Fruit fly (Drosophila melanogaster) whole organism, embryonic: ENCODE measurements around the gene TTLL6B.

ENCODE experiments used
- ATbp ChIP-seq: fragments of 200-800 bp; sonication (Bioruptor generic); optimal IDR thresholded peaks from 2 replicates; lab custom pipeline; 2017; ENCODE audit warnings: missing biosample characterization, mild to moderate bottlenecking, missing genetic modification characterization, missing genetic modification reagents
- Ada2b ChIP-seq: fragments of 200-800 bp; sonication (Bioruptor generic); IDR thresholded peaks from 2 replicates; pipeline ENCODE4 v1.3.6; 2022; ENCODE audit warnings: missing biosample characterization, missing genetic modification characterization
- Aef1 ChIP-seq: fragments of 200-800 bp; sonication (Bioruptor generic); IDR thresholded peaks from 3 replicates; pipeline ENCODE4 v1.3.6; 2022; ENCODE audit warnings: missing biosample characterization, missing genetic modification characterization
- Atf6 ChIP-seq: fragments of 200-800 bp; sonication (Bioruptor generic); IDR thresholded peaks from 2 replicates; pipeline ENCODE4 v1.3.6; 2022; ENCODE audit warnings: missing biosample characterization, missing genetic modification characterization
- Bgb ChIP-seq: fragments of 200-800 bp; sonication (Bioruptor generic); IDR thresholded peaks from 2 replicates; pipeline ENCODE4 v1.3.6; 2022; ENCODE audit warnings: missing biosample characterization, missing genetic modification characterization; ENCODE audit not compliant: partially characterized antibody
- C15 ChIP-seq: fragments of 200-800 bp; sonication (Bioruptor generic); IDR thresholded peaks from 3 replicates; pipeline ENCODE4 v1.3.6; 2022; ENCODE audit warnings: missing biosample characterization, missing genetic modification characterization
- CG10147 ChIP-seq: fragments of 200-800 bp; sonication (Bioruptor generic); optimal IDR thresholded peaks from 2 replicates; lab custom pipeline; 2019; ENCODE audit warnings: missing biosample characterization, mild to moderate bottlenecking, missing genetic modification characterization, moderate library complexity
- CG10267 ChIP-seq: fragments of 200-800 bp; sonication (Bioruptor generic); optimal IDR thresholded peaks from 2 replicates; lab custom pipeline; 2018; ENCODE audit warnings: missing biosample characterization, mild to moderate bottlenecking, missing genetic modification characterization, moderate library complexity
- CG11093 ChIP-seq: fragments of 200-800 bp; sonication (Bioruptor generic); IDR thresholded peaks from 3 replicates; pipeline ENCODE4 v1.3.6; 2022; ENCODE audit warnings: missing biosample characterization, missing genetic modification characterization
- CG11247 ChIP-seq: fragments of 200-800 bp; sonication (Bioruptor generic); IDR thresholded peaks from 2 replicates; pipeline ENCODE4 v1.3.6; 2022; ENCODE audit warnings: missing biosample characterization, missing genetic modification characterization
- CG12744 ChIP-seq: fragments of 200-800 bp; sonication (Bioruptor generic); optimal IDR thresholded peaks from 2 replicates; lab custom pipeline; 2016; ENCODE audit warnings: missing biosample characterization, missing genetic modification characterization
- CG15011 ChIP-seq: fragments of 200-800 bp; sonication (Bioruptor generic); optimal IDR thresholded peaks from 3 replicates; lab custom pipeline; 2018; ENCODE audit warnings: missing biosample characterization, mild to moderate bottlenecking, missing genetic modification characterization
- CG15073 ChIP-seq: fragments of 200-800 bp; sonication (Bioruptor generic); optimal IDR thresholded peaks from 2 replicates; lab custom pipeline; 2016; ENCODE audit warnings: missing biosample characterization, missing genetic modification characterization
- CG18011 ChIP-seq: fragments of 200-800 bp; sonication (Bioruptor generic); optimal IDR thresholded peaks from 2 replicates; lab custom pipeline; 2017; ENCODE audit warnings: missing biosample characterization, missing genetic modification characterization, mild to moderate bottlenecking, moderate library complexity, missing genotype
- CG34422 ChIP-seq: fragments of 200-800 bp; sonication (Bioruptor generic); IDR thresholded peaks from 3 replicates; pipeline ENCODE4 v1.3.6; 2022; ENCODE audit warnings: missing biosample characterization, missing genetic modification characterization
- CG4360 ChIP-seq: fragments of 200-800 bp; sonication (Bioruptor generic); IDR thresholded peaks from 2 replicates; pipeline ENCODE4 v1.3.6; 2022; ENCODE audit warnings: missing biosample characterization, missing genetic modification characterization
- CG4730 ChIP-seq: fragments of 200-800 bp; sonication (Bioruptor generic); IDR thresholded peaks from 2 replicates; pipeline ENCODE4 v1.3.6; 2022; ENCODE audit warnings: missing biosample characterization, missing genetic modification characterization
- CG6272 ChIP-seq: fragments of 200-800 bp; sonication (Bioruptor generic); IDR thresholded peaks from 2 replicates; pipeline ENCODE4 v1.3.6; 2022; ENCODE audit warnings: missing biosample characterization, missing genetic modification characterization
- CG6765 ChIP-seq: fragments of 200-800 bp; sonication (Bioruptor generic); optimal IDR thresholded peaks from 3 replicates; lab custom pipeline; 2017; ENCODE audit warnings: missing biosample characterization, mild to moderate bottlenecking, missing genetic modification characterization
- CG7357 ChIP-seq: fragments of 200-800 bp; sonication (Bioruptor generic); IDR thresholded peaks from 3 replicates; pipeline ENCODE4 v1.3.6; 2022; ENCODE audit warnings: missing biosample characterization, missing genetic modification characterization
- CG7745 ChIP-seq: fragments of 200-800 bp; sonication (Bioruptor generic); optimal IDR thresholded peaks from 2 replicates; lab custom pipeline; 2018; ENCODE audit warnings: missing biosample characterization, mild to moderate bottlenecking, missing genetic modification characterization, moderate library complexity
- CG7839 ChIP-seq: fragments of 200-800 bp; sonication (Bioruptor generic); optimal IDR thresholded peaks from 3 replicates; lab custom pipeline; 2018; ENCODE audit warnings: missing biosample characterization, mild to moderate bottlenecking, missing genetic modification characterization, moderate library complexity
- Camta ChIP-seq: fragments of 200-800 bp; sonication (Bioruptor generic); optimal IDR thresholded peaks from 2 replicates; lab custom pipeline; 2016; ENCODE audit warnings: missing biosample characterization, missing genetic modification characterization
- D19B ChIP-seq: fragments of 200-800 bp; sonication (Bioruptor generic); optimal IDR thresholded peaks from 2 replicates; lab custom pipeline; 2017; ENCODE audit warnings: missing biosample characterization, mild to moderate bottlenecking, missing genetic modification characterization
- Deaf1 ChIP-seq: fragments of 200-800 bp; optimal IDR thresholded peaks from 3 replicates; lab custom pipeline; 2019; ENCODE audit warnings: missing biosample characterization, mild to moderate bottlenecking, missing genetic modification characterization, moderate library complexity
- Dek ChIP-seq: fragments of 200-800 bp; sonication (Bioruptor generic); optimal IDR thresholded peaks from 3 replicates; lab custom pipeline; 2019; ENCODE audit warnings: missing biosample characterization, mild to moderate bottlenecking, missing genetic modification characterization, moderate library complexity
- E2f2 ChIP-seq: fragments of 200-800 bp; sonication (Bioruptor generic); IDR thresholded peaks from 2 replicates; pipeline ENCODE4 v1.3.6; 2022; ENCODE audit warnings: missing biosample characterization, missing genetic modification characterization
- HLH54F ChIP-seq: fragments of 200-800 bp; sonication (Bioruptor generic); optimal IDR thresholded peaks from 3 replicates; lab custom pipeline; 2016; ENCODE audit warnings: missing biosample characterization, missing genetic modification characterization
- MTF-1 ChIP-seq: fragments of 200-800 bp; sonication (Bioruptor generic); optimal IDR thresholded peaks from 2 replicates; lab custom pipeline; 2018; ENCODE audit warnings: missing biosample characterization, mild to moderate bottlenecking, missing genetic modification characterization, borderline replicate concordance
- Mrtf ChIP-seq: fragments of 200-800 bp; sonication (Bioruptor generic); IDR thresholded peaks from 3 replicates; pipeline ENCODE4 v1.3.6; 2022; ENCODE audit warnings: missing biosample characterization, missing genetic modification characterization
- Rfx ChIP-seq: fragments of 200-800 bp; sonication (Bioruptor generic); IDR thresholded peaks from 2 replicates; pipeline ENCODE4 v1.3.6; 2022; ENCODE audit warnings: missing biosample characterization, missing genetic modification characterization
- Rx ChIP-seq: fragments of 200-800 bp; sonication (Bioruptor generic); IDR thresholded peaks from 2 replicates; pipeline ENCODE4 v1.3.6; 2022; ENCODE audit warnings: missing biosample characterization, missing genetic modification characterization
- Six4 ChIP-seq: fragments of 200-800 bp; sonication (Bioruptor generic); optimal IDR thresholded peaks from 2 replicates; lab custom pipeline; 2016; ENCODE audit warnings: missing biosample characterization, missing genetic modification characterization
- Sry-δ ChIP-seq: fragments of 200-800 bp; sonication (Bioruptor generic); optimal IDR thresholded peaks from 2 replicates; lab custom pipeline; 2016; ENCODE audit warnings: missing biosample characterization, missing genetic modification characterization
- Tbp ChIP-seq: fragments of >200 bp; optimal IDR thresholded peaks from 2 replicates; lab custom pipeline; 2018; ENCODE audit warnings: missing biosample characterization, missing genetic modification characterization
- Usf ChIP-seq: fragments of 200-800 bp; sonication (Bioruptor generic); optimal IDR thresholded peaks from 2 replicates; lab custom pipeline; 2017; ENCODE audit warnings: missing genotype, missing biosample characterization, missing genetic modification characterization
- Vsx1 ChIP-seq: fragments of 200-800 bp; sonication (Bioruptor generic); optimal IDR thresholded peaks from 2 replicates; lab custom pipeline; 2017; ENCODE audit warnings: missing biosample characterization, mild to moderate bottlenecking, missing genetic modification characterization, missing genetic modification reagents
- ci ChIP-seq: fragments of 200-800 bp; sonication (Bioruptor generic); IDR thresholded peaks from 3 replicates; pipeline ENCODE4 v1.3.6; 2022; ENCODE audit warnings: missing biosample characterization, missing genetic modification characterization
- da ChIP-seq: fragments of 200-800 bp; sonication (Bioruptor generic); optimal IDR thresholded peaks from 2 replicates; lab custom pipeline; 2016; ENCODE audit warnings: missing biosample characterization, missing genetic modification characterization
- dm ChIP-seq: fragments of 200-800 bp; sonication (Bioruptor generic); optimal IDR thresholded peaks from 3 replicates; lab custom pipeline; 2016; ENCODE audit warnings: missing biosample characterization, missing genetic modification characterization
- ewg ChIP-seq: fragments of 200-800 bp; sonication (Bioruptor generic); optimal IDR thresholded peaks from 3 replicates; lab custom pipeline; 2017; ENCODE audit warnings: mild to moderate bottlenecking, missing biosample characterization, missing genetic modification reagents, missing genetic modification characterization
- fd102C ChIP-seq: fragments of 200-800 bp; sonication (Bioruptor generic); optimal IDR thresholded peaks from 2 replicates; lab custom pipeline; 2018; ENCODE audit warnings: missing biosample characterization, mild to moderate bottlenecking, missing genetic modification characterization, moderate library complexity
- gcm ChIP-seq: fragments of 200-800 bp; sonication (Bioruptor generic); optimal IDR thresholded peaks from 2 replicates; lab custom pipeline; 2019; ENCODE audit warnings: missing biosample characterization, mild to moderate bottlenecking, missing genetic modification characterization, moderate library complexity
- pb ChIP-seq: fragments of 200-800 bp; sonication (Bioruptor generic); optimal IDR thresholded peaks from 3 replicates; lab custom pipeline; 2016; ENCODE audit warnings: missing biosample characterization, missing genetic modification characterization
- sr ChIP-seq: fragments of 200-800 bp; sonication (Bioruptor generic); IDR thresholded peaks from 3 replicates; pipeline ENCODE4 v1.3.6; 2022; ENCODE audit warnings: missing biosample characterization, missing genetic modification characterization
- ssp ChIP-seq: fragments of 200-800 bp; sonication (Bioruptor generic); IDR thresholded peaks from 2 replicates; pipeline ENCODE4 v1.3.6; 2022; ENCODE audit warnings: missing biosample characterization, missing genetic modification characterization
- trem ChIP-seq: fragments of 200-800 bp; optimal IDR thresholded peaks from 3 replicates; lab custom pipeline; 2019; ENCODE audit warnings: missing biosample characterization, mild to moderate bottlenecking, missing genetic modification characterization, moderate library complexity
- ttk ChIP-seq: fragments of 200-800 bp; sonication (Bioruptor generic); IDR thresholded peaks from 2 replicates; pipeline ENCODE4 v2.1.2; 2022; ENCODE audit warnings: missing biosample characterization, missing genetic modification characterization
- unpg ChIP-seq: fragments of 200-800 bp; sonication (Bioruptor generic); optimal IDR thresholded peaks from 3 replicates; lab custom pipeline; 2018; ENCODE audit warnings: missing biosample characterization, mild to moderate bottlenecking, missing genetic modification characterization, moderate library complexity
- wdn ChIP-seq: fragments of 200-800 bp; sonication (Bioruptor generic); IDR thresholded peaks from 2 replicates; pipeline ENCODE4 v1.3.6; 2022; ENCODE audit warnings: missing biosample characterization, missing genetic modification characterization
- z ChIP-seq: fragments of 200-800 bp; sonication (Bioruptor generic); IDR thresholded peaks from 3 replicates; pipeline ENCODE4 v1.3.6; 2022; ENCODE audit warnings: missing biosample characterization, missing genetic modification characterization
- zen2 ChIP-seq: fragments of 200-800 bp; sonication (Bioruptor generic); IDR thresholded peaks from 3 replicates; pipeline ENCODE4 v1.3.6; 2022; ENCODE audit warnings: missing biosample characterization, missing genetic modification characterization; ENCODE audit not compliant: partially characterized antibody

The TTLL6B gene

dm6 chr3R:27282286-27282685, 31.5 kb upstream of the TTLL6B start, which contains the start of gene mrt (continued):
- TF ChIP-seq CG15011 (GFP tag; lab: Kevin White, UChicago) (peak; percentile 49), Atf6 (GFP tag; lab: Robert Waterston, UW) (peak; percentile 66), E2f2 (GFP tag; lab: Robert Waterston, UW) (peak; percentile 19; the same call in 1 of the 2 replicates), Bgb (no peak), HLH54F (GFP tag; lab: Kevin White, UChicago) (peak; percentile 55), unpg (GFP tag; lab: Kevin White, UChicago) (peak; percentile 56), Sry-δ (peak; percentile 14), MTF-1 (GFP tag; lab: Kevin White, UChicago) (no peak), CG11093 (GFP tag; lab: Robert Waterston, UW) (no peak), wdn (GFP tag; lab: Robert Waterston, UW) (0 out of 2 replicates have a peak, but pooled peaks have one; percentile 6), CG11247 (GFP tag; lab: Robert Waterston, UW) (no peak; the same call in 1 of the 2 replicates), ewg (no peak), CG15073 (GFP tag; lab: Kevin White, UChicago) (no peak), CG10147 (no peak), C15 (no peak), gcm (no peak), CG6765 (GFP tag; lab: Kevin White, UChicago) (no peak), CG7839 (tag; lab: Kevin White, UChicago) (peak; percentile 71), CG7357 (peak; percentile 43; the same call in 1 of the 3 replicates), Ada2b (GFP tag; lab: Robert Waterston, UW) (0 out of 2 replicates have a peak, but pooled peaks have one; percentile 6), Aef1 (GFP tag; lab: Robert Waterston, UW) (peak; percentile 34; the same call in 1 of the 3 replicates), ci (GFP tag; lab: Robert Waterston, UW) (0 out of 3 replicates have a peak, but pooled peaks have one; percentile 24), dm (GFP tag; lab: Kevin White, UChicago) (no peak), Six4 (GFP tag; lab: Kevin White, UChicago) (peak; percentile 36), CG6272 (GFP tag; lab: Robert Waterston, UW) (no peak), z (no peak), ssp (no peak), pb (peak; percentile 20), da (GFP tag; lab: Kevin White, UChicago) (peak; percentile 6), Tbp (GFP tag; lab: Kevin White, UChicago) (no peak), D19B (GFP tag; lab: Kevin White, UChicago) (peak; percentile 60), Deaf1 (tag; lab: Kevin White, UChicago) (no peak), CG18011 (GFP tag; lab: Kevin White, UChicago) (no peak), zen2 (GFP tag; lab: Robert Waterston, UW) (no peak), fd102C (GFP tag; lab: Kevin White, UChicago) (no peak), Dek (tag; lab: Kevin White, UChicago) (peak; percentile 66), ttk (GFP tag; lab: Robert Waterston, UW) (no peak), ATbp (GFP tag; lab: Kevin White, UChicago) (peak; percentile 11), CG10267 (tag; lab: Kevin White, UChicago) (peak; percentile 15), CG7745 (tag; lab: Kevin White, UChicago) (no peak), CG4730 (GFP tag; lab: Robert Waterston, UW) (peak; percentile 52), CG34422 (GFP tag; lab: Robert Waterston, UW) (peak; percentile 21; the same call in 1 of the 3 replicates), sr (GFP tag; lab: Robert Waterston, UW) (no peak), Camta (GFP tag; lab: Kevin White, UChicago) (peak; percentile 31), Vsx1 (no peak), Rfx (peak; percentile 72), Mrtf (GFP tag; lab: Robert Waterston, UW) (peak; percentile 19; the same call in 1 of the 3 replicates), trem (tag; lab: Kevin White, UChicago) (peak; percentile 21), Rx (no peak), CG4360 (GFP tag; lab: Robert Waterston, UW) (no peak), CG12744 (GFP tag; lab: Kevin White, UChicago) (peak; percentile 27), Usf (GFP tag; lab: Kevin White, UChicago) (peak; percentile 6)
